Worm (Caenorhabditis elegans): ENCODE results near the gene F45E1.5.

DNA sequence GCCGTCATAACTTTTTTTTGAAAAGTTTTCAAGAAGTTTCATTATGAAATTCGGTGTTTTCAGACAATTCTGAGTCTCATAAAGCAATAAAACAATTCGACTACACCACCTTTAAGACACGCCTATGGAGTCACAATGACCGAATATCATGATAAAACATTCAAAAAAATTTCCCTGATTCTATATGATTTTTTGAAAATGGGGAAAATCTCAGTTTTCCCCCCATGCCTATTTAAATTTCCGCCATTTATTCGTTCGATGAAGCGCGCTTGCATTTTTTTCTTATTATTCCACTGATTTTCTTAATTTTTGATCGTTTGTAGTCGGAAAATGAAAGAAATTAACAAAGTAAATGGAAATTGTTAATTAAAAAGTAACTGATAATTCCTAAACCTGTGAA lies 51.0 kb downstream of the F45E1.5 start:
- TF ChIP-seq nhr-77 (tag; optimal IDR thresholded peaks at IDR 0.05) (no peak), ZK546.5 (tag; optimal IDR thresholded peaks at IDR 0.05) (no peak), lin-13 (GFP tag; optimal IDR thresholded peaks at IDR 0.05) (no peak), lin-39 (tag; optimal IDR thresholded peaks at IDR 0.05) (no peak), nhr-237 (tag; optimal IDR thresholded peaks at IDR 0.05) (no peak), elt-3 (tag; optimal IDR thresholded peaks at IDR 0.05) (no peak), mdl-1 (tag; optimal IDR thresholded peaks at IDR 0.05) (no peak), crh-2 (tag; optimal IDR thresholded peaks at IDR 0.05) (no peak)

Data from whole organism, L2 larva.